Fruit fly (Drosophila melanogaster): ENCODE results near the gene CG8478.
A peak's percentile ranks its signal among the peaks of the same experiment; 100 is the strongest.

Gene CG8478

dm6 chr3R:9800644-9801330 lies 37.3 kb downstream of the CG8478 start, which contains the start of the genes CG9467 and CG8526 (continued):
- peak; percentile 77 for TF ChIP-seq Dp (GFP tag; optimal IDR thresholded peaks at IDR 0.05)
- TF ChIP-seq Antp (GFP tag; optimal IDR thresholded peaks at IDR 0.05): no peak
- peak; percentile 68; the same call in 1 of the 2 replicates for TF ChIP-seq Rfx (GFP tag; IDR thresholded peaks at IDR 0.05)
- TF ChIP-seq CG2116 (GFP tag; optimal IDR thresholded peaks at IDR 0.05): peak; percentile 77
- TF ChIP-seq CG33213 (GFP tag; optimal IDR thresholded peaks at IDR 0.05): peak; percentile 16
- TF ChIP-seq dmrt99B (tag; optimal IDR thresholded peaks at IDR 0.05): no peak
- TF ChIP-seq crp (GFP tag; optimal IDR thresholded peaks at IDR 0.05): peak in 1 of 2 experiments; percentile 15
- TF ChIP-seq CG12391 (tag; optimal IDR thresholded peaks at IDR 0.05): peak; percentile 82
- TF ChIP-seq run (tag; optimal IDR thresholded peaks at IDR 0.05): no peak
- TF ChIP-seq pnt (GFP tag; optimal IDR thresholded peaks at IDR 0.05): no peak
- no peak for TF ChIP-seq CG10274 (GFP tag; optimal IDR thresholded peaks at IDR 0.05)
- TF ChIP-seq CG13424 (tag; optimal IDR thresholded peaks at IDR 0.05): peak; percentile 82
- peak; percentile 43 for TF ChIP-seq CG10209 (GFP tag; optimal IDR thresholded peaks at IDR 0.05)
- TF ChIP-seq CG31441 (GFP tag; IDR thresholded peaks at IDR 0.05): peak; percentile 97
- TF ChIP-seq Chrac-16 (GFP tag; optimal IDR thresholded peaks at IDR 0.05): peak; percentile 74
- TF ChIP-seq Lhr (GFP tag; optimal IDR thresholded peaks at IDR 0.05): peak; percentile 66
- TF ChIP-seq Sox100B (GFP tag; optimal IDR thresholded peaks at IDR 0.05): no peak
- peak; percentile 68 for TF ChIP-seq CG6272 (GFP tag; IDR thresholded peaks at IDR 0.05)
- TF ChIP-seq CG8089 (GFP tag; optimal IDR thresholded peaks at IDR 0.05): no peak
- peak; percentile 69 for TF ChIP-seq CG32532 (GFP tag; IDR thresholded peaks at IDR 0.05)
- TF ChIP-seq CG10979 (tag; optimal IDR thresholded peaks at IDR 0.05): peak; percentile 38
- 0 out of 2 replicates have a peak, but pooled peaks have one; percentile 26 for TF ChIP-seq CG31224 (GFP tag; IDR thresholded peaks at IDR 0.05)
- no peak for TF ChIP-seq CG6854 (GFP tag; optimal IDR thresholded peaks at IDR 0.05)
- TF ChIP-seq CG8765 (GFP tag; IDR thresholded peaks at IDR 0.05): peak; percentile 51
- TF ChIP-seq Elba2 (GFP tag; optimal IDR thresholded peaks at IDR 0.05): no peak
- TF ChIP-seq CG9817 (tag; optimal IDR thresholded peaks at IDR 0.05): peak; percentile 83
- no peak for TF ChIP-seq repo (GFP tag; optimal IDR thresholded peaks at IDR 0.05)
- no peak for TF ChIP-seq CG12219 (GFP tag; optimal IDR thresholded peaks at IDR 0.05)
- TF ChIP-seq dimm (GFP tag; IDR thresholded peaks at IDR 0.05): no peak
- TF ChIP-seq sug (tag; optimal IDR thresholded peaks at IDR 0.05): peak; percentile 100
- no peak for TF ChIP-seq CG10321 (GFP tag; IDR thresholded peaks at IDR 0.05)
- TF ChIP-seq ATbp (GFP tag; optimal IDR thresholded peaks at IDR 0.05): no peak
- TF ChIP-seq sens-2 (GFP tag; IDR thresholded peaks at IDR 0.05): 0 out of 2 replicates have a peak, but pooled peaks have one; percentile 9
- TF ChIP-seq CG11695 (GFP tag; IDR thresholded peaks at IDR 0.05): peak; percentile 23; the same call in 1 of the 3 replicates
- TF ChIP-seq cato (GFP tag; optimal IDR thresholded peaks at IDR 0.05; ENCODE audit: borderline replicate concordance): peak; percentile 44
- TF ChIP-seq CG1792 (GFP tag; optimal IDR thresholded peaks at IDR 0.05): no peak
- TF ChIP-seq CG15696 (tag; optimal IDR thresholded peaks at IDR 0.05): peak; percentile 77
- no peak for TF ChIP-seq disco-r (GFP tag; optimal IDR thresholded peaks at IDR 0.05)
- no peak for TF ChIP-seq jing (GFP tag; optimal IDR thresholded peaks at IDR 0.05)
- TF ChIP-seq tgo (GFP tag; IDR thresholded peaks at IDR 0.05): peak; percentile 48; the same call in 2 of the 3 replicates
- TF ChIP-seq CG17186 (GFP tag; optimal IDR thresholded peaks at IDR 0.05): peak; percentile 24
- peak; percentile 67 for TF ChIP-seq bcd (GFP tag; optimal IDR thresholded peaks at IDR 0.05)
- TF ChIP-seq Kr (GFP tag; optimal IDR thresholded peaks at IDR 0.05): no peak
- TF ChIP-seq CG18476 (GFP tag; optimal IDR thresholded peaks at IDR 0.05): peak; percentile 25
- TF ChIP-seq CG16779 (GFP tag; IDR thresholded peaks at IDR 0.05): no peak
- TF ChIP-seq bsh (GFP tag; optimal IDR thresholded peaks at IDR 0.05): peak in 1 of 2 experiments; percentile 48
- peak; percentile 11 for TF ChIP-seq pho (GFP tag; optimal IDR thresholded peaks at IDR 0.05)
- peak; percentile 41; the same call in 1 of the 2 replicates for TF ChIP-seq HLH3B (GFP tag; IDR thresholded peaks at IDR 0.05)
- no peak for TF ChIP-seq ab (GFP tag; optimal IDR thresholded peaks at IDR 0.05)

Measured in whole organism, embryonic.